Fruit fly (Drosophila melanogaster): ENCODE measurements around the gene mew.

dm6 chrX:13229217-13229616 lies 29.1 kb downstream of the mew start:
- TF ChIP-seq psq (optimal IDR thresholded peaks at IDR 0.05) (no peak), h (optimal IDR thresholded peaks at IDR 0.05) (no peak), ttk (optimal IDR thresholded peaks at IDR 0.05) (no peak), Sin3A (optimal IDR thresholded peaks at IDR 0.05) (no peak)
